Fruit fly (Drosophila melanogaster): ENCODE data around the gene CG31780.

Gene CG31780

dm6 chr2L:15746600-15747393 is 51.0 kb downstream of the CG31780 start (continued):
- peak; percentile 83 for TF ChIP-seq vvl (GFP tag; IDR thresholded peaks at IDR 0.05)
- TF ChIP-seq CG13624 (GFP tag; optimal IDR thresholded peaks at IDR 0.05) = no peak
- TF ChIP-seq CG15514 (GFP tag; optimal IDR thresholded peaks at IDR 0.05) = peak; percentile 60
- TF ChIP-seq her (GFP tag; optimal IDR thresholded peaks at IDR 0.05) = no peak
- TF ChIP-seq CG2120 (GFP tag; optimal IDR thresholded peaks at IDR 0.05) = peak; percentile 57
- TF ChIP-seq ttk (GFP tag; IDR thresholded peaks at IDR 0.05) = peak; percentile 77
- TF ChIP-seq Ets65A (GFP tag) = peak; percentile 95
- no peak for TF ChIP-seq rib (GFP tag; IDR thresholded peaks at IDR 0.05)
- peak; percentile 90 for TF ChIP-seq Hmr (GFP tag; optimal IDR thresholded peaks at IDR 0.05)
- TF ChIP-seq CG12299 (tag; optimal IDR thresholded peaks at IDR 0.05) = peak; percentile 88
- peak; percentile 93 for TF ChIP-seq Oli (tag; optimal IDR thresholded peaks at IDR 0.05)
- peak; percentile 73 for TF ChIP-seq HLH3B (GFP tag; IDR thresholded peaks at IDR 0.05)
- peak; percentile 95 for TF ChIP-seq Ssrp (tag; optimal IDR thresholded peaks at IDR 0.05)
- TF ChIP-seq Gug (GFP tag; IDR thresholded peaks at IDR 0.05) = peak; percentile 28; the same call in 1 of the 4 replicates
- peak; percentile 81; the same call in 1 of the 2 replicates for TF ChIP-seq ranshi (GFP tag; IDR thresholded peaks at IDR 0.05)
- TF ChIP-seq eve (GFP tag; optimal IDR thresholded peaks at IDR 0.05) = no peak
- TF ChIP-seq cg (GFP tag; optimal IDR thresholded peaks at IDR 0.05) = no peak
- TF ChIP-seq bcd (GFP tag; optimal IDR thresholded peaks at IDR 0.05) = peak; percentile 92
- TF ChIP-seq lola (GFP tag; optimal IDR thresholded peaks at IDR 0.05) = peak in 1 of 3 experiments; percentile 98
- TF ChIP-seq D (optimal IDR thresholded peaks at IDR 0.05) = no peak
- peak; percentile 93 for TF ChIP-seq D (GFP tag; optimal IDR thresholded peaks at IDR 0.05)
- TF ChIP-seq CG10209 (GFP tag; optimal IDR thresholded peaks at IDR 0.05) = peak; percentile 91
- TF ChIP-seq gt (GFP tag; IDR thresholded peaks at IDR 0.05) = peak; percentile 66
- TF ChIP-seq sisA (GFP tag; IDR thresholded peaks at IDR 0.05) = peak; percentile 72
- TF ChIP-seq Dad (GFP tag; optimal IDR thresholded peaks at IDR 0.05) = peak; percentile 11
- peak; percentile 97 for TF ChIP-seq CG9727 (GFP tag; optimal IDR thresholded peaks at IDR 0.05)
- peak; percentile 68 for TF ChIP-seq ap (GFP tag; IDR thresholded peaks at IDR 0.05)
- TF ChIP-seq CG6654 (GFP tag; optimal IDR thresholded peaks at IDR 0.05) = peak; percentile 82
- TF ChIP-seq CG3726 (GFP tag; IDR thresholded peaks at IDR 0.05) = peak; percentile 65; the same call in 1 of the 3 replicates
- TF ChIP-seq CG13424 (tag; optimal IDR thresholded peaks at IDR 0.05) = peak; percentile 97
- peak; percentile 76 for TF ChIP-seq CG6254 (GFP tag; optimal IDR thresholded peaks at IDR 0.05)
- no peak for TF ChIP-seq ato (GFP tag; IDR thresholded peaks at IDR 0.05; ENCODE audit: partially characterized antibody)
- TF ChIP-seq Sry-δ (GFP tag; optimal IDR thresholded peaks at IDR 0.05) = no peak
- peak; percentile 65 for TF ChIP-seq CG18011 (GFP tag; optimal IDR thresholded peaks at IDR 0.05)
- TF ChIP-seq vnd (GFP tag; IDR thresholded peaks at IDR 0.05; ENCODE audit: partially characterized antibody) = no peak
- no peak for TF ChIP-seq sr (GFP tag; IDR thresholded peaks at IDR 0.05)
- TF ChIP-seq danr (GFP tag; IDR thresholded peaks at IDR 0.05) = peak; percentile 61; the same call in 1 of the 2 replicates
- 0 out of 2 replicates have a peak, but pooled peaks have one; percentile 39 for TF ChIP-seq CG8765 (GFP tag; IDR thresholded peaks at IDR 0.05)
- TF ChIP-seq CG6175 (GFP tag; IDR thresholded peaks at IDR 0.05) = no peak; the same call in 2 of the 3 replicates
- peak; percentile 73 for TF ChIP-seq CG8290 (GFP tag; optimal IDR thresholded peaks at IDR 0.05)
- TF ChIP-seq CG8290 (tag; optimal IDR thresholded peaks at IDR 0.05) = peak in 1 of 2 experiments; percentile 34
- TF ChIP-seq CG17829 (tag; optimal IDR thresholded peaks at IDR 0.05) = peak; percentile 96
- TF ChIP-seq CG30403 (GFP tag; optimal IDR thresholded peaks at IDR 0.05) = peak; percentile 91
- TF ChIP-seq CG18262 (tag; optimal IDR thresholded peaks at IDR 0.05) = peak; percentile 98
- no peak for TF ChIP-seq Sin3A (optimal IDR thresholded peaks at IDR 0.05)
- peak; percentile 22 for TF ChIP-seq bab2 (GFP tag; optimal IDR thresholded peaks at IDR 0.05)
- peak; percentile 47 for TF ChIP-seq CG1832 (GFP tag; optimal IDR thresholded peaks at IDR 0.05)
- TF ChIP-seq CG4730 (GFP tag; IDR thresholded peaks at IDR 0.05) = peak; percentile 70
- TF ChIP-seq CG10462 (GFP tag; optimal IDR thresholded peaks at IDR 0.05) = peak; percentile 68
